Worm (Caenorhabditis elegans): ENCODE measurements around the gene F36H5.14.

ce11 chrII:1761564-1761963 is 13.8 kb upstream of the F36H5.14 start, which contains the start of gene F36H5.4:
- TF ChIP-seq unc-39 (tag; optimal IDR thresholded peaks at IDR 0.05) = no peak
- TF ChIP-seq elt-2 (tag; optimal IDR thresholded peaks at IDR 0.05) = no peak
- no peak for TF ChIP-seq fkh-10 (GFP tag; optimal IDR thresholded peaks at IDR 0.05)
- no peak for TF ChIP-seq lin-39 (tag; optimal IDR thresholded peaks at IDR 0.05)
- no peak for TF ChIP-seq R02D3.7 (tag; optimal IDR thresholded peaks at IDR 0.05)
- TF ChIP-seq nhr-28 (tag; optimal IDR thresholded peaks at IDR 0.05) = no peak
- TF ChIP-seq elt-3 (tag; optimal IDR thresholded peaks at IDR 0.05) = no peak
- TF ChIP-seq zag-1 (tag; optimal IDR thresholded peaks at IDR 0.05) = no peak
- no peak for TF ChIP-seq mml-1 (tag; optimal IDR thresholded peaks at IDR 0.05)
- TF ChIP-seq nhr-11 (tag; optimal IDR thresholded peaks at IDR 0.05) = no peak
- TF ChIP-seq egl-27 (tag; optimal IDR thresholded peaks at IDR 0.05) = no peak
- no peak for TF ChIP-seq ama-1 (optimal IDR thresholded peaks at IDR 0.05)

Data from whole organism, L3 larva.